Worm (Caenorhabditis elegans) whole organism, L3 larva: ENCODE measurements around the gene mrpl-51.
A peak's percentile ranks its signal among the peaks of the same experiment; 100 is the strongest.

ENCODE experiments used
- R02D3.7 ChIP-seq: fragments of 150-350 bp; optimal IDR thresholded peaks from 2 replicates; lab custom pipeline; 2014; ENCODE audit warnings: missing biosample characterization, missing genetic modification characterization
- ZK546.5 ChIP-seq: sonication (generic microtip); optimal IDR thresholded peaks from 2 replicates; lab custom pipeline; 2017; ENCODE audit warnings: missing biosample characterization, missing genetic modification characterization
- aly-2 ChIP-seq: fragments of 150-350 bp; optimal IDR thresholded peaks from 2 replicates; lab custom pipeline; 2014; ENCODE audit warnings: missing biosample characterization, missing genetic modification characterization
- ama-1 ChIP-seq: fragments of 150-350 bp; optimal IDR thresholded peaks from 2 replicates; lab custom pipeline; 2018
- ceh-16 ChIP-seq: sonication (generic microtip); optimal IDR thresholded peaks from 2 replicates; lab custom pipeline; 2017; ENCODE audit warnings: missing biosample characterization, missing genetic modification characterization
- ceh-28 ChIP-seq: fragments of 150-350 bp; optimal IDR thresholded peaks from 2 replicates; lab custom pipeline; 2014; ENCODE audit warnings: missing biosample characterization, missing genetic modification reagents, missing genetic modification characterization
- ceh-82 ChIP-seq: fragments of 150-350 bp; optimal IDR thresholded peaks from 2 replicates; lab custom pipeline; 2014; ENCODE audit warnings: missing biosample characterization, missing genetic modification characterization
- daf-12 ChIP-seq: fragments of 150-350 bp; optimal IDR thresholded peaks from 2 replicates; lab custom pipeline; 2014; ENCODE audit warnings: missing biosample characterization, missing genetic modification reagents, missing genetic modification characterization
- egl-27 ChIP-seq: sonication (generic microtip); optimal IDR thresholded peaks from 4 replicates; lab custom pipeline; 2017; ENCODE audit warnings: missing biosample characterization, missing genetic modification reagents, missing genetic modification characterization
- elt-1 ChIP-seq: fragments of 150-350 bp; optimal IDR thresholded peaks from 2 replicates; lab custom pipeline; 2014; ENCODE audit warnings: missing biosample characterization, missing genetic modification characterization
- elt-2 ChIP-seq: sonication (generic microtip); optimal IDR thresholded peaks from 2 replicates; lab custom pipeline; 2016; ENCODE audit warnings: missing genetic modification reagents, mild to moderate bottlenecking, missing genetic modification characterization, missing compliant biosample characterization
- elt-3 ChIP-seq, 3 experiments: fragments of 150-350 bp in 1 of 3; sonication (generic microtip) in 2 of 3; optimal IDR thresholded peaks; 2 replicates in 2 of 3; 4 replicates in 1 of 3; lab custom pipeline; 2014 to 2017; ENCODE audit warnings: missing biosample characterization in 3 of 3, missing genetic modification characterization in 3 of 3
- eor-1 ChIP-seq, 2 experiments: fragments of 150-350 bp; optimal IDR thresholded peaks; 2 replicates each; lab custom pipeline; 2014 to 2018; ENCODE audit warnings: missing biosample characterization in 2 of 2, missing genetic modification characterization in 2 of 2
- fkh-10 ChIP-seq: sonication (generic microtip); optimal IDR thresholded peaks from 2 replicates; lab custom pipeline; 2017; ENCODE audit warnings: missing biosample characterization, missing genetic modification reagents, missing genetic modification characterization
- fkh-2 ChIP-seq: fragments of 150-350 bp; optimal IDR thresholded peaks from 2 replicates; lab custom pipeline; 2014; ENCODE audit warnings: missing biosample characterization, missing genetic modification reagents, missing genetic modification characterization
- fos-1 ChIP-seq: fragments of 150-350 bp; optimal IDR thresholded peaks from 2 replicates; lab custom pipeline; 2014; ENCODE audit warnings: missing biosample characterization, missing genetic modification characterization
- hmg-11 ChIP-seq: sonication (generic microtip); optimal IDR thresholded peaks from 2 replicates; lab custom pipeline; 2016; ENCODE audit warnings: missing genetic modification characterization, missing compliant biosample characterization
- jun-1 ChIP-seq: fragments of 150-350 bp; optimal IDR thresholded peaks from 2 replicates; lab custom pipeline; 2014; ENCODE audit warnings: missing biosample characterization, missing genetic modification reagents, missing genetic modification characterization
- lin-15B ChIP-seq: fragments of 150-350 bp; optimal IDR thresholded peaks from 2 replicates; lab custom pipeline; 2014; ENCODE audit warnings: missing biosample characterization, missing genetic modification characterization
- lin-39 ChIP-seq: fragments of 150-350 bp; optimal IDR thresholded peaks from 2 replicates; lab custom pipeline; 2018; ENCODE audit warnings: missing biosample characterization, missing genetic modification reagents, missing genetic modification characterization
- lsy-12 ChIP-seq: sonication (generic microtip); optimal IDR thresholded peaks from 2 replicates; lab custom pipeline; 2016; ENCODE audit warnings: mild to moderate bottlenecking, missing genetic modification characterization, missing compliant biosample characterization
- mdl-1 ChIP-seq: fragments of 150-350 bp; optimal IDR thresholded peaks from 2 replicates; lab custom pipeline; 2014; ENCODE audit warnings: missing biosample characterization, missing genetic modification characterization
- mml-1 ChIP-seq: fragments of 150-350 bp; sonication (generic microtip); optimal IDR thresholded peaks from 3 replicates; lab custom pipeline; 2014; ENCODE audit warnings: missing biosample characterization, missing genetic modification characterization
- nfya-1 ChIP-seq: sonication (generic microtip); optimal IDR thresholded peaks from 2 replicates; lab custom pipeline; 2017; ENCODE audit warnings: missing genetic modification characterization, mild to moderate bottlenecking, missing compliant biosample characterization, antibody characterized with exemption, moderate library complexity; ENCODE audit not compliant: insufficient read depth
- nhr-11 ChIP-seq: fragments of 150-350 bp; optimal IDR thresholded peaks from 2 replicates; lab custom pipeline; 2014; ENCODE audit warnings: missing biosample characterization, missing genetic modification characterization
- nhr-12 ChIP-seq: fragments of 150-350 bp; optimal IDR thresholded peaks from 2 replicates; lab custom pipeline; 2014; ENCODE audit warnings: missing biosample characterization, missing genetic modification characterization
- nhr-23 ChIP-seq: fragments of 150-350 bp; optimal IDR thresholded peaks from 2 replicates; lab custom pipeline; 2014; ENCODE audit warnings: missing biosample characterization, missing genetic modification reagents, missing genetic modification characterization
- nhr-237 ChIP-seq: fragments of 150-350 bp; optimal IDR thresholded peaks from 2 replicates; lab custom pipeline; 2014; ENCODE audit warnings: missing biosample characterization, missing genetic modification characterization
- nhr-25 ChIP-seq: sonication (generic microtip); optimal IDR thresholded peaks from 2 replicates; lab custom pipeline; 2017; ENCODE audit warnings: missing biosample characterization, missing genetic modification characterization
- nhr-28 ChIP-seq: fragments of 150-350 bp; optimal IDR thresholded peaks from 2 replicates; lab custom pipeline; 2014; ENCODE audit warnings: missing biosample characterization, missing genetic modification characterization
- nhr-77 ChIP-seq: fragments of 150-350 bp; optimal IDR thresholded peaks from 2 replicates; lab custom pipeline; 2014; ENCODE audit warnings: missing biosample characterization, missing genetic modification characterization
- pha-4 ChIP-seq: fragments of 150-350 bp; optimal IDR thresholded peaks from 2 replicates; lab custom pipeline; 2014; ENCODE audit warnings: missing biosample characterization, missing genetic modification reagents, missing genetic modification characterization
- pqm-1 ChIP-seq: fragments of 150-350 bp; optimal IDR thresholded peaks from 2 replicates; lab custom pipeline; 2017; ENCODE audit warnings: missing biosample characterization, missing genetic modification characterization, inconsistent platforms
- skn-1 ChIP-seq: fragments of 150-350 bp; optimal IDR thresholded peaks from 2 replicates; lab custom pipeline; 2014; ENCODE audit warnings: missing biosample characterization, missing genetic modification characterization
- tbx-2 ChIP-seq: sonication (generic microtip); optimal IDR thresholded peaks from 2 replicates; lab custom pipeline; 2016; ENCODE audit warnings: mild to moderate bottlenecking, missing genetic modification characterization, missing compliant biosample characterization
- unc-39 ChIP-seq: sonication (generic microtip); optimal IDR thresholded peaks from 4 replicates; lab custom pipeline; 2017; ENCODE audit warnings: missing biosample characterization, missing genetic modification characterization
- unc-62 ChIP-seq: fragments of 150-350 bp; sonication (generic microtip); optimal IDR thresholded peaks from 4 replicates; lab custom pipeline; 2014; ENCODE audit warnings: missing biosample characterization, missing genetic modification reagents, missing genetic modification characterization
- zag-1 ChIP-seq: fragments of 150-350 bp; optimal IDR thresholded peaks from 2 replicates; lab custom pipeline; 2014; ENCODE audit warnings: missing biosample characterization, missing genetic modification characterization
- ztf-4 ChIP-seq: fragments of 150-350 bp; optimal IDR thresholded peaks from 2 replicates; lab custom pipeline; 2014; ENCODE audit warnings: missing biosample characterization, missing genetic modification characterization

mrpl-51 gene

DNA sequence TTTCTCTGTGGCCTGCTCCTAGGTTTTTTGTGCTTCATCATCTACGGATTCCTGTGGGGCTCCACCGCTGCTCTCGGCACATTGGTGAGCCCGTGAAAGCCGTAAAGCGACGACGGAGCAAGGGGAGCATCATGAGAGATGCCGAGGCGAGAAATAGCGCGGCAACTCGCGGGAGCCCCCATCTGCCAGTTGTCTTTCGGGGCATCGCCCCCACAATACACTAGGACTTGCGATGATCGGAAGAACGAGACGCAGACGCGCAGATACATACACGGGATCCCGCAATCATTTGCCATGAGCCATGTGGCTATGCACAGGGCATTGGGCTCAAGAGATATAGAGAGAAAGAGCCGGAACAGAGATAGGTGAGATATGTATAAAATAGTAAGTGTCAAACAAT, 20.7 kb upstream of the mrpl-51 start:
- no peak for TF ChIP-seq lin-15B
- TF ChIP-seq nfya-1 (tag; lab: Kevin White, UChicago) = peak; percentile 23

- no peak for TF ChIP-seq jun-1 (tag; lab: Kevin White, UChicago)
- TF ChIP-seq ztf-4 (tag; lab: Kevin White, UChicago) = no peak
- no peak for TF ChIP-seq fos-1 (tag; lab: Kevin White, UChicago)
- TF ChIP-seq lin-15B = no peak
- TF ChIP-seq nhr-237 (tag; lab: Kevin White, UChicago) = no peak
- TF ChIP-seq egl-27 (tag; lab: Kevin White, UChicago) = no peak
- no peak for TF ChIP-seq zag-1 (tag; lab: Kevin White, UChicago)
- no peak for TF ChIP-seq unc-62
- no peak for TF ChIP-seq lsy-12 (tag; lab: Kevin White, UChicago)
- TF ChIP-seq nhr-77 (tag; lab: Kevin White, UChicago) = no peak
- TF ChIP-seq ZK546.5 (tag; lab: Kevin White, UChicago) = no peak
- TF ChIP-seq nhr-25 (tag; lab: Kevin White, UChicago) = no peak
- no peak for TF ChIP-seq ceh-82 (tag; lab: Kevin White, UChicago)
- TF ChIP-seq fkh-10 (GFP tag; lab: Kevin White, UChicago) = no peak
- no peak for TF ChIP-seq R02D3.7 (tag; lab: Kevin White, UChicago)
- TF ChIP-seq aly-2 (tag; lab: Kevin White, UChicago) = no peak
- no peak for TF ChIP-seq elt-2 (tag; lab: Kevin White, UChicago)
- no peak for TF ChIP-seq pha-4
These were observed 20.3 kb upstream of the mrpl-51 start, which contains the start of the genes ZK617.26 and unc-22 for ce11 chrIV:12010859-12011258. TSS of gene ZK617.26 (minus strand) at chrIV:12010959. TSS of gene unc-22 (minus strand) at chrIV:12011007.

DNA sequence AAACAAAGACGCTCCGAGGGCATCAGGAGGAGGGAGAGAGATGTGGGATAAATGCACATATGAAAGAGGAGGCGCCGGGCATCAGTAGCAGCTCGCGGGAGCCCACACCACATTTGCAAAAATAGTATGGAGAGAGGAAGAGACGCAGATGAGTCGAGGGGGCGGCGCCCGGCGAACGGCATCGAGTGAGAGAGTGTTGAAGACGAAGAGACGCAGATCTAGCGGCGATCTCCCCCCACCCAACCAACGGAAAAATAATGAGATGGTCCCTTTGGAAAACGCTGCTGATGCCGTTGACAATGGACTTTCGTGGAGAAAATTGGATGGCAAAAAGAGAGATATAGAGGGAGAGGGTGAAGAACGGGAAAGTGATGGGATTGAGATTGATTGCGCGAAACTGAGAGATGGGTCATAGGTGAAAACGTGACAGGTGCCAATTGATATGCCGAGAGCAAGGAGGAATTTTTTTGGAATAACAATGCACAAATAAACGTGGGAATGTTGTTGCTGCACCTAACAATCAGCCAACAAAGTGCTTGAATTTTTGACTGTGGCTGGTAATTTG, 18.6 kb upstream of the mrpl-51 start:
- TF ChIP-seq ceh-82 (tag; lab: Kevin White, UChicago) = no peak
- no peak for TF ChIP-seq fkh-2
- no peak for TF ChIP-seq mdl-1 (tag; lab: Kevin White, UChicago)
- TF ChIP-seq elt-2 (tag; lab: Kevin White, UChicago) = no peak
- TF ChIP-seq daf-12 (tag; lab: Kevin White, UChicago) = no peak
- no peak for TF ChIP-seq pqm-1
- no peak for TF ChIP-seq elt-1
- peak; percentile 44 for TF ChIP-seq nfya-1 (tag; lab: Kevin White, UChicago)
- no peak for TF ChIP-seq tbx-2 (tag; lab: Kevin White, UChicago)
- TF ChIP-seq skn-1 (tag; lab: Kevin White, UChicago) = no peak
- TF ChIP-seq fkh-10 (GFP tag; lab: Kevin White, UChicago) = no peak
- TF ChIP-seq unc-39 (tag; lab: Kevin White, UChicago) = no peak
- no peak for TF ChIP-seq nhr-23 (tag; lab: Kevin White, UChicago)
- TF ChIP-seq nhr-28 (tag; lab: Kevin White, UChicago) = no peak
- TF ChIP-seq unc-62 = peak; percentile 61
- TF ChIP-seq ama-1 (lab: Kevin White, UChicago) = no peak
- TF ChIP-seq zag-1 (tag; lab: Kevin White, UChicago) = no peak
- TF ChIP-seq ceh-28 (tag; lab: Kevin White, UChicago) = no peak
- TF ChIP-seq nhr-11 (tag; lab: Kevin White, UChicago) = peak; percentile 9
- TF ChIP-seq hmg-11 (tag; lab: Kevin White, UChicago) = no peak
- TF ChIP-seq lsy-12 (tag; lab: Kevin White, UChicago) = no peak
- TF ChIP-seq nhr-77 (tag; lab: Kevin White, UChicago) = no peak
- TF ChIP-seq egl-27 (tag; lab: Kevin White, UChicago) = no peak
- no peak for TF ChIP-seq nhr-25 (tag; lab: Kevin White, UChicago)
- no peak for TF ChIP-seq nhr-12 (tag; lab: Kevin White, UChicago)
- TF ChIP-seq lin-15B = no peak
- TF ChIP-seq mml-1 (tag; lab: Kevin White, UChicago) = no peak
- TF ChIP-seq elt-3 (tag; optimal IDR thresholded peaks at IDR 0.05; lab: Kevin White, UChicago) = no peak
- peak; percentile 65 for TF ChIP-seq lin-39 (tag; lab: Kevin White, UChicago)
- no peak for TF ChIP-seq ceh-16
- TF ChIP-seq fos-1 (tag; lab: Kevin White, UChicago) = no peak
- TF ChIP-seq jun-1 (tag; lab: Kevin White, UChicago) = no peak
- no peak for TF ChIP-seq aly-2 (tag; lab: Kevin White, UChicago)
- no peak for TF ChIP-seq eor-1 (tag; optimal IDR thresholded peaks at IDR 0.05; lab: Kevin White, UChicago)
- no peak for TF ChIP-seq pha-4
